Worm (Caenorhabditis elegans): Measurements from ENCODE around the gene C38D4.10.

C38D4.10 gene

DNA sequence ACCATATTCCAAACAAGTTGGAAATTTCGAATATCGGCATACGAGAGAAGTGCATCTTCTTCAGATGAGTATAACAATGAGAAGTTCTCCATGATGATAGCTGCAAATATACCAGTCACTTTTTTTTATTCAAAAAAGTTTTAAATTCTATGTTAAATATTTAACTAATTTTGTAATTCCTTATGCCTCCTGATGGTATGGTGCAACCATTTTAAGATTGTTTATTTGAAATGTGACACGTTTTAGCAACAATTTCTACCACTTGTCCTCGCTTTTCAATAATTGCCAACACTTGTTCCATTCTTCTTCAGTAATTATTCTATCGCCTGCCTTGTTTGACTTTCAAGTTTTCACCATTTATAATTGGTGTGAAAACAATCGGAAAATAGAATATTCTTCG lies 36.4 kb upstream of the C38D4.10 start, which contains the start of gene F17C8.6:
Gene F17C8.6, minus strand, starts transcription at position 101 of the 400 bp plus-strand sequence.
- no peak for TF ChIP-seq nhr-237 (tag; optimal IDR thresholded peaks at IDR 0.05)

DNA sequence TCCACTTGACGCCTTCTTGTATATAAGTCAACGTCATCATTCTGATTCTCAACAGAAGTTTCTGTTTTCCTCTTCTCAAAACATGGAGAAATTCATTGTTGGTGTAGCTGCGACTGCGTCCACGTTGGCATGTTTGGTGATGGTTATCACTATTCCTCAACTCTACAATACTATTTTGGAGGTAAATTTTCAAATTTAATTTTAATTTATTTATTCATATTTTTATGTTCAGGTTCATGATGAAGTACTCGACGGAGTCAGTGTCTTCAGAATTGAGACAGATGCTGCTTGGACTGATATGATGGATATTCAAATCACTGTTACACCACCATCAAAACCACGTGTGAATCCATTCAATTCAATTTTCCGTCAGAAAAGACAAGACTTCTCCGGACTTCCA lies 34.2 kb upstream of the C38D4.10 start, which contains the start of gene col-89:
Gene col-89, plus strand, starts transcription at position 19 of the 400 bp plus-strand sequence.
- TF ChIP-seq nhr-25 (tag; optimal IDR thresholded peaks at IDR 0.05): no peak
- no peak for TF ChIP-seq ztf-4 (tag; optimal IDR thresholded peaks at IDR 0.05)
- no peak for TF ChIP-seq C34F6.9 (tag; optimal IDR thresholded peaks at IDR 0.05)
- no peak for TF ChIP-seq unc-62 (GFP tag; optimal IDR thresholded peaks at IDR 0.05)
- TF ChIP-seq elt-3 (tag; optimal IDR thresholded peaks at IDR 0.05): no peak
- TF ChIP-seq unc-39 (tag; optimal IDR thresholded peaks at IDR 0.05): no peak
- TF ChIP-seq lin-39 (tag; optimal IDR thresholded peaks at IDR 0.05): no peak

DNA sequence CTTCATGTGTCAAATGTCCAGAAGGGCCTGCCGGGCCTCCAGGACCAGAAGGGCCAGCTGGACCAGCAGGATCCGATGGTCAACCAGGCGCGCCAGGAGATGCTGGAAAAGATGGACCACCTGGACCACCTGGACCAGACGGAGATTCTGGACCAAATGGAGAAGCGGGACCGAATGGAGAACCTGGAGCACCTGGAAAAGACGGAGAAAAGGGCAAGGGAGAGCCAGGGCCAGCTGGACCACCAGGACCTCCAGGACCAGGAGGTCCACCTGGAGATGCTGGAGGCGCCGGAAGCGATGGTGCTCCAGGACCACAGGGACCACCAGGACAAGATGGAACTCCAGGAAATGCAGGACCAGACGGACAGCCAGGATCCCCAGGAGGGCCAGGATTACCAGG lies 33.7 kb upstream of the C38D4.10 start:
- TF ChIP-seq ama-1 (optimal IDR thresholded peaks at IDR 0.05): no peak

DNA sequence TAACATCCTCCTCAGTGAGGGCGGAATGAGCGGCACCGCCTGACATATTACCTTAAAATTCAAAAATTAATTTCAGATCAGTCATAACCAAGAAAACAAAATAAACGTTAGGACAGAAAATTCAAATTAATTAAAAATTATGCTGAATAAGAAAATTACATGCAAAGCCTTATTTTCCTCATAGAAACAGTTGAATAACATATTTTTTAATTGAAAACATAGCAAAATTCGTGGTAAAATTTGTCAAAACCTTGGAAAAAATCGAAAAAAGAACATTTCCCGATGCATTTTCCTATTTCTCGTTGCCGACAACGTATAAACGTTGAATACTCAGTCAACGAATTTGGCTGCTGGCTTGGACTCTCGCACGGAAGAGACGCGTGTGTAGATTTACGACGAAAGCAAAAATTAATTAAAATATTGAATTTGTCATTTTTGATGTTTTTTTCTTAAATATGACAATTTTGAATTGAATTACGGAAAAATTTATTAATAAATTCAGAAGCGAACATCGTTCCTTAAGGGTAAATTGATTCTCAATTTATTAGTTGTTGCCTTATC lies 28.2 kb upstream of the C38D4.10 start, which contains the start of the genes rps-0 and rbg-3:
Gene rps-0, minus strand, starts transcription at position 51 of the 561 bp plus-strand sequence.
Gene rbg-3, plus strand, starts transcription at position 424 of the 561 bp plus-strand sequence.
- TF ChIP-seq nhr-10 (tag; optimal IDR thresholded peaks at IDR 0.05): no peak
- TF ChIP-seq mbf-1 (tag; optimal IDR thresholded peaks at IDR 0.05): no peak
- peak; percentile 93 for TF ChIP-seq gmeb-1 (tag; optimal IDR thresholded peaks at IDR 0.05)
- peak; percentile 69 for TF ChIP-seq blmp-1 (tag; optimal IDR thresholded peaks at IDR 0.05; ENCODE audit: insufficient read depth)
- TF ChIP-seq sma-9 (GFP tag; optimal IDR thresholded peaks at IDR 0.05): peak; percentile 89
- TF ChIP-seq sma-9 (tag; optimal IDR thresholded peaks at IDR 0.05): no peak
- TF ChIP-seq lin-39 (tag; optimal IDR thresholded peaks at IDR 0.05): no peak
- peak; percentile 97 for TF ChIP-seq unc-55 (GFP tag; optimal IDR thresholded peaks at IDR 0.05)
- peak; percentile 27 for TF ChIP-seq zag-1 (tag; optimal IDR thresholded peaks at IDR 0.05)
- peak; percentile 73 for TF ChIP-seq ZK546.5 (tag; optimal IDR thresholded peaks at IDR 0.05)
- TF ChIP-seq sma-3 (GFP tag; optimal IDR thresholded peaks at IDR 0.05): peak; percentile 95
- TF ChIP-seq crh-2 (tag; optimal IDR thresholded peaks at IDR 0.05): peak; percentile 94
- TF ChIP-seq peb-1 (tag; optimal IDR thresholded peaks at IDR 0.05): no peak
- TF ChIP-seq elt-1 (tag; optimal IDR thresholded peaks at IDR 0.05): no peak
- TF ChIP-seq egl-27 (tag; optimal IDR thresholded peaks at IDR 0.05): peak; percentile 80
- TF ChIP-seq sem-4 (tag; optimal IDR thresholded peaks at IDR 0.05): peak; percentile 91
- TF ChIP-seq ztf-11 (tag; optimal IDR thresholded peaks at IDR 0.05): no peak
- TF ChIP-seq lin-13 (GFP tag; optimal IDR thresholded peaks at IDR 0.05): peak; percentile 94
- no peak for TF ChIP-seq unc-39 (tag; optimal IDR thresholded peaks at IDR 0.05)
- TF ChIP-seq nhr-11 (tag; optimal IDR thresholded peaks at IDR 0.05): no peak
- peak; percentile 93 for TF ChIP-seq nhr-21 (tag; optimal IDR thresholded peaks at IDR 0.05)
- TF ChIP-seq nhr-12 (tag; optimal IDR thresholded peaks at IDR 0.05): no peak
- no peak for TF ChIP-seq Y55F3AM.14 (GFP tag; optimal IDR thresholded peaks at IDR 0.05)
- no peak for TF ChIP-seq elt-3 (tag; optimal IDR thresholded peaks at IDR 0.05)
- TF ChIP-seq dmd-4 (tag; optimal IDR thresholded peaks at IDR 0.05): no peak
- TF ChIP-seq aly-2 (tag; optimal IDR thresholded peaks at IDR 0.05): no peak
- peak; percentile 79 for TF ChIP-seq skn-1 (tag; optimal IDR thresholded peaks at IDR 0.05)
- TF ChIP-seq F13H6.1 (tag; optimal IDR thresholded peaks at IDR 0.05): peak; percentile 86
- TF ChIP-seq nhr-6 (tag; optimal IDR thresholded peaks at IDR 0.05): peak; percentile 91
- TF ChIP-seq mdl-1 (tag; optimal IDR thresholded peaks at IDR 0.05): peak in 1 of 2 experiments; percentile 45
- TF ChIP-seq lsy-2 (tag; optimal IDR thresholded peaks at IDR 0.05): peak; percentile 91 to 98
- no peak for TF ChIP-seq alr-1 (tag; optimal IDR thresholded peaks at IDR 0.05)
- TF ChIP-seq mab-5 (tag; optimal IDR thresholded peaks at IDR 0.05): peak; percentile 85
- TF ChIP-seq unc-62 (GFP tag; optimal IDR thresholded peaks at IDR 0.05): peak; percentile 28
- TF ChIP-seq ceh-82 (tag; optimal IDR thresholded peaks at IDR 0.05): peak; percentile 57
- TF ChIP-seq nhr-23 (tag; optimal IDR thresholded peaks at IDR 0.05): no peak
- TF ChIP-seq ama-1 (optimal IDR thresholded peaks at IDR 0.05): peak; percentile 64
- peak; percentile 44 for TF ChIP-seq snpc-4 (tag; optimal IDR thresholded peaks at IDR 0.05)
- TF ChIP-seq ceh-16 (tag; optimal IDR thresholded peaks at IDR 0.05): peak; percentile 68
- no peak for TF ChIP-seq ztf-1 (GFP tag; conservative IDR thresholded peaks at IDR 0.05)
- peak; percentile 95 for TF ChIP-seq nhr-25 (tag; optimal IDR thresholded peaks at IDR 0.05)
- TF ChIP-seq C34F6.9 (tag; optimal IDR thresholded peaks at IDR 0.05): peak; percentile 97
- TF ChIP-seq nhr-129 (tag; optimal IDR thresholded peaks at IDR 0.05): peak; percentile 94
- peak; percentile 97 for TF ChIP-seq R02D3.7 (tag; optimal IDR thresholded peaks at IDR 0.05)
- TF ChIP-seq ztf-4 (tag; optimal IDR thresholded peaks at IDR 0.05): peak; percentile 80
- peak; percentile 92 for TF ChIP-seq fos-1 (tag; optimal IDR thresholded peaks at IDR 0.05)
- peak; percentile 89 for TF ChIP-seq lin-11 (tag; optimal IDR thresholded peaks at IDR 0.05)

All from whole organism, L2 larva.